Fruit fly (Drosophila melanogaster) whole organism, embryonic: ENCODE measurements around the gene mRpS30.

Experiments
- CG31365 ChIP-seq: fragments of 200-800 bp; sonication (Bioruptor generic); optimal IDR thresholded peaks from 2 replicates; lab custom pipeline; 2018; ENCODE audit warnings: missing biosample characterization, mild to moderate bottlenecking, missing genetic modification characterization
- kah ChIP-seq: fragments of 200-800 bp; sonication (Bioruptor generic); optimal IDR thresholded peaks from 2 replicates; lab custom pipeline; 2018; ENCODE audit warnings: missing biosample characterization, mild to moderate bottlenecking, missing genetic modification characterization
- lov ChIP-seq, 2 experiments: fragments of 200-800 bp in 1 of 2; fragments of >200 bp in 1 of 2; sonication (Bioruptor generic) in 1 of 2; IDR thresholded peaks in 1 of 2; optimal IDR thresholded peaks in 1 of 2; 2 replicates in 1 of 2; 3 replicates in 1 of 2; pipeline versions ENCODE4 v1.3.6 to Lab custom; 2017 to 2022; ENCODE audit warnings: missing biosample characterization in 1 of 2, missing genetic modification characterization in 1 of 2

dm6 chrX:15817823-15818222 is 32.0 kb downstream of the mRpS30 start:
- TF ChIP-seq kah (GFP tag; lab: Kevin White, UChicago) (no peak), lov (optimal IDR thresholded peaks at IDR 0.05; lab: Kevin White, UChicago) (no peak), lov (GFP tag; IDR thresholded peaks at IDR 0.05; lab: Robert Waterston, UW) (no peak), CG31365 (tag; lab: Kevin White, UChicago) (no peak)
